Worm (Caenorhabditis elegans) whole organism, late embryonic: ENCODE data around the gene F39G3.4.
"Not testable (repeated sequence)": the region's sequence is repeated elsewhere in the genome, so short reads cannot be mapped to it uniquely, and the experiment has no call there.

Source experiments
- ama-1 ChIP-seq: fragments of 150-350 bp; optimal IDR thresholded peaks from 2 replicates; lab custom pipeline; 2014
- pha-4 ChIP-seq: fragments of 150-350 bp; optimal IDR thresholded peaks from 2 replicates; lab custom pipeline; 2018; ENCODE audit warnings: missing biosample characterization, missing genetic modification reagents, missing genetic modification characterization
- sdc-2 ChIP-seq: sonication (generic microtip); optimal IDR thresholded peaks from 2 replicates; lab custom pipeline; 2016; ENCODE audit warnings: missing genotype, missing genetic modification characterization, missing compliant biosample characterization

ce11 chrV:4760674-4761073 is 36.1 kb downstream of the F39G3.4 start, which contains the start of gene bgnt-1.4:
- not testable (repeated sequence) for TF ChIP-seq sdc-2; ama-1 (lab: Kevin White, UChicago); pha-4
